Fruit fly (Drosophila melanogaster) whole organism, pupa: Measurements from ENCODE around the gene for.

ENCODE experiments used
- CG10348 ChIP-seq: fragments of 200-800 bp; sonication (Bioruptor generic); IDR thresholded peaks from 2 replicates; pipeline ENCODE4 v1.3.6; 2022; ENCODE audit warnings: missing biosample characterization, missing genetic modification characterization
- CG12605 ChIP-seq: fragments of 200-800 bp; sonication (Bioruptor generic); IDR thresholded peaks from 2 replicates; pipeline ENCODE4 v1.3.6; 2022; ENCODE audit warnings: missing biosample characterization, missing genetic modification characterization
- CG13204 ChIP-seq: fragments of 200-800 bp; sonication (Bioruptor generic); optimal IDR thresholded peaks from 2 replicates; lab custom pipeline; 2018; ENCODE audit warnings: missing biosample characterization, mild to moderate bottlenecking, missing genetic modification characterization, moderate library complexity
- CG14655 ChIP-seq: fragments of 200-800 bp; sonication (Bioruptor generic); optimal IDR thresholded peaks from 3 replicates; lab custom pipeline; 2017; ENCODE audit warnings: mild to moderate bottlenecking, missing biosample characterization, missing genetic modification reagents, missing genetic modification characterization
- CG15710 ChIP-seq: fragments of 200-800 bp; sonication (Bioruptor generic); optimal IDR thresholded peaks from 2 replicates; lab custom pipeline; 2018; ENCODE audit warnings: missing biosample characterization, mild to moderate bottlenecking, missing genetic modification characterization, moderate library complexity
- CG17806 ChIP-seq: fragments of 200-800 bp; sonication (Bioruptor generic); optimal IDR thresholded peaks from 2 replicates; lab custom pipeline; 2018; ENCODE audit warnings: missing biosample characterization, mild to moderate bottlenecking, missing genetic modification characterization, moderate library complexity
- CG32121 ChIP-seq: fragments of 200-800 bp; sonication (Bioruptor generic); IDR thresholded peaks from 2 replicates; pipeline ENCODE4 v1.3.6; 2022; ENCODE audit warnings: missing biosample characterization, missing genetic modification characterization
- CG34367 ChIP-seq: fragments of 200-800 bp; sonication (Bioruptor generic); optimal IDR thresholded peaks from 2 replicates; lab custom pipeline; 2018; ENCODE audit warnings: missing biosample characterization, mild to moderate bottlenecking, missing genetic modification characterization
- CG4496 ChIP-seq: fragments of 200-800 bp; sonication (Bioruptor generic); IDR thresholded peaks from 3 replicates; pipeline ENCODE4 v1.3.6; 2022; ENCODE audit warnings: missing biosample characterization, missing genetic modification characterization
- CG8159 ChIP-seq: fragments of 200-800 bp; sonication (Bioruptor generic); optimal IDR thresholded peaks from 3 replicates; lab custom pipeline; 2018; ENCODE audit warnings: missing biosample characterization, mild to moderate bottlenecking, missing genetic modification characterization, moderate library complexity
- CG8301 ChIP-seq: fragments of 200-800 bp; sonication (Bioruptor generic); optimal IDR thresholded peaks from 2 replicates; lab custom pipeline; 2018; ENCODE audit warnings: missing biosample characterization, mild to moderate bottlenecking, missing genetic modification characterization
- CG9948 ChIP-seq: fragments of 200-800 bp; sonication (Bioruptor generic); optimal IDR thresholded peaks from 2 replicates; lab custom pipeline; 2018; ENCODE audit warnings: missing biosample characterization, mild to moderate bottlenecking, missing genetic modification characterization, moderate library complexity
- D1 ChIP-seq: fragments of 200-800 bp; sonication (Bioruptor generic); optimal IDR thresholded peaks from 2 replicates; lab custom pipeline; 2018; ENCODE audit warnings: missing biosample characterization, mild to moderate bottlenecking, missing genetic modification characterization, moderate library complexity
- EcR ChIP-seq: fragments of 200-800 bp; sonication (Bioruptor generic); optimal IDR thresholded peaks from 3 replicates; lab custom pipeline; 2019; ENCODE audit warnings: missing biosample characterization, missing genetic modification characterization, mild to moderate bottlenecking, moderate library complexity, missing genetic modification reagents
- Ets98B ChIP-seq: fragments of 200-800 bp; sonication (Bioruptor generic); IDR thresholded peaks from 2 replicates; pipeline ENCODE4 v1.3.6; 2022; ENCODE audit warnings: missing biosample characterization, missing genetic modification characterization
- Pif1A ChIP-seq: fragments of 200-800 bp; sonication (Bioruptor generic); optimal IDR thresholded peaks from 3 replicates; lab custom pipeline; 2016; ENCODE audit warnings: missing biosample characterization, missing genetic modification characterization
- Pif1B ChIP-seq: fragments of 200-800 bp; sonication (Bioruptor generic); optimal IDR thresholded peaks from 3 replicates; lab custom pipeline; 2016; ENCODE audit warnings: missing biosample characterization, missing genetic modification characterization
- Snoo ChIP-seq: fragments of 200-800 bp; sonication (Bioruptor generic); optimal IDR thresholded peaks from 3 replicates; lab custom pipeline; 2017; ENCODE audit warnings: missing biosample characterization, mild to moderate bottlenecking, missing genetic modification characterization, inconsistent platforms
- fd96Ca ChIP-seq: fragments of 200-800 bp; sonication (Bioruptor generic); IDR thresholded peaks from 3 replicates; pipeline ENCODE4 v1.3.6; 2022; ENCODE audit warnings: missing biosample characterization, missing genetic modification characterization
- gl ChIP-seq: fragments of 200-800 bp; sonication (Bioruptor generic); optimal IDR thresholded peaks from 2 replicates; lab custom pipeline; 2018; ENCODE audit warnings: missing biosample characterization, mild to moderate bottlenecking, missing genetic modification characterization
- rn ChIP-seq: fragments of 200-800 bp; sonication (Bioruptor generic); IDR thresholded peaks from 2 replicates; pipeline ENCODE4 v1.3.6; 2022; ENCODE audit warnings: missing biosample characterization, missing genetic modification characterization

for gene

DNA sequence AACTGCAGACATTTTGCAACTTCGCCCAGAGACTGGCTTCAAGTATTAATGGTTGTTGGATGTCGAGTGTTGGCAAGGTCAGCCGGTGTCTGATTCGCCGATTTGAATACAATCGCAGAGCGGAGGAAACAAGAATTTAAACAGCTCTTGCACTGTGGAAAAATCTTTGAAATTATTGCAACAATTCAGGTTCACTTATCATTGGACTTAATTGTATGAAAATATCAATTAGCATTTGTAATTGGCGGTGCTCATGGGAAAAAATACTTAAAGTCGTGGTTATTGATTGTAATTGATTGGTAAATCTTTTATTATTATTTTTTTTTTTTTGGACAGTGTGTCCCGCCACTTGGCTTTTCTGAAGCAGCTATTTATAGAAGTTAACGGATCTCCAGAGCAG, 27.3 kb downstream of the for start:
- TF ChIP-seq CG14655 (peak; percentile 19), CG10348 (no peak), Pif1B (GFP tag; lab: Kevin White, UChicago) (peak; percentile 79), CG4496 (GFP tag; lab: Robert Waterston, UW) (peak; percentile 72; the same call in 2 of the 3 replicates), CG13204 (GFP tag; lab: Kevin White, UChicago) (peak; percentile 64), Pif1A (peak; percentile 85), CG17806 (tag; lab: Kevin White, UChicago) (peak; percentile 79), Snoo (tag; lab: Kevin White, UChicago) (peak; percentile 74), CG12605 (peak; percentile 59; the same call in 1 of the 2 replicates), gl (tag; lab: Kevin White, UChicago) (no peak), CG32121 (peak; percentile 72), fd96Ca (GFP tag; lab: Robert Waterston, UW) (peak; percentile 40; the same call in 1 of the 3 replicates), CG15710 (tag; lab: Kevin White, UChicago) (peak; percentile 91), CG9948 (tag; lab: Kevin White, UChicago) (peak; percentile 73), EcR (GFP tag; lab: Kevin White, UChicago) (peak; percentile 67), CG8301 (tag; lab: Kevin White, UChicago) (no peak), D1 (tag; lab: Kevin White, UChicago) (peak; percentile 17), rn (GFP tag; lab: Robert Waterston, UW) (peak; percentile 16; the same call in 1 of the 2 replicates), CG8159 (tag; lab: Kevin White, UChicago) (peak; percentile 88), Ets98B (GFP tag; lab: Robert Waterston, UW) (peak; percentile 62), CG34367 (tag; lab: Kevin White, UChicago) (peak; percentile 75)

DNA sequence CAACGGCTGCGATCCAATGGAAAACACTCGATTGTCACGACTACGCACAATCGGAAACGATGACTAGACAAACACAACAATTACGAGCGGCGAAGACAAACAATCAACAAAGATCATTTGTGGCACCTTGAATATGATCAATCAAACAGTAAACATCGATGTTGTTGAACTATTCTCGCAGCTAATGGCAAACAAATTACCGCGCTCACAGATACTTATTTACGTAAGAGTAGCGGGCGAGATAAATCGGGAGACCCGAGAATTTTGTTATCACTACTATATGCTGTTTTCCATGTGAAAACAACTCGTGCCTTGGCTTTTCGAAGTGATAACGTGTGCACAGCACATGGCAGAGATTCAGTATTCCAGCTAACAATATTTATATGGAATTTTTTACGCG, 27.9 kb downstream of the for start:
- TF ChIP-seq fd96Ca (GFP tag; lab: Robert Waterston, UW) (no peak), CG32121 (no peak), CG8301 (tag; lab: Kevin White, UChicago) (no peak), EcR (GFP tag; lab: Kevin White, UChicago) (no peak), rn (GFP tag; lab: Robert Waterston, UW) (no peak), D1 (tag; lab: Kevin White, UChicago) (no peak), Pif1B (GFP tag; lab: Kevin White, UChicago) (no peak), CG13204 (GFP tag; lab: Kevin White, UChicago) (no peak), CG34367 (tag; lab: Kevin White, UChicago) (no peak), CG14655 (no peak), CG12605 (no peak), CG15710 (tag; lab: Kevin White, UChicago) (no peak), CG4496 (GFP tag; lab: Robert Waterston, UW) (no peak), Pif1A (no peak)
- TF ChIP-seq, all 21 proteins: peak for 0

- TF ChIP-seq rn (GFP tag; lab: Robert Waterston, UW) (0 out of 2 replicates have a peak, but pooled peaks have one; percentile 10), CG10348 (no peak), CG12605 (peak; percentile 44; the same call in 1 of the 2 replicates), Snoo (tag; lab: Kevin White, UChicago) (no peak), Pif1B (GFP tag; lab: Kevin White, UChicago) (no peak), CG4496 (GFP tag; lab: Robert Waterston, UW) (peak; percentile 76), CG15710 (tag; lab: Kevin White, UChicago) (no peak), gl (tag; lab: Kevin White, UChicago) (no peak), CG14655 (no peak), fd96Ca (GFP tag; lab: Robert Waterston, UW) (peak; percentile 36; the same call in 1 of the 3 replicates), Ets98B (GFP tag; lab: Robert Waterston, UW) (peak; percentile 61), EcR (GFP tag; lab: Kevin White, UChicago) (no peak), CG8159 (tag; lab: Kevin White, UChicago) (no peak), CG9948 (tag; lab: Kevin White, UChicago) (no peak), CG34367 (tag; lab: Kevin White, UChicago) (no peak), D1 (tag; lab: Kevin White, UChicago) (no peak), CG17806 (tag; lab: Kevin White, UChicago) (peak; percentile 21), CG8301 (tag; lab: Kevin White, UChicago) (peak; percentile 70), CG13204 (GFP tag; lab: Kevin White, UChicago) (no peak), Pif1A (no peak), CG32121 (0 out of 2 replicates have a peak, but pooled peaks have one; percentile 41)
- TF ChIP-seq, all 21 proteins: peak for 8
These were observed 32.0 kb downstream of the for start for dm6 chr2L:3624784-3625183.

- TF ChIP-seq D1 (tag; lab: Kevin White, UChicago) (no peak), CG14655 (no peak), gl (tag; lab: Kevin White, UChicago) (no peak), CG12605 (no peak), CG32121 (no peak), fd96Ca (GFP tag; lab: Robert Waterston, UW) (no peak), Ets98B (GFP tag; lab: Robert Waterston, UW) (no peak), rn (GFP tag; lab: Robert Waterston, UW) (no peak), CG15710 (tag; lab: Kevin White, UChicago) (no peak), Pif1B (GFP tag; lab: Kevin White, UChicago) (no peak), CG10348 (no peak)
These were observed 35.1 kb downstream of the for start, which contains the start of gene CG15418 for dm6 chr2L:3621604-3622003. TSS of gene CG15418 (minus strand) at chr2L:3621704.

- TF ChIP-seq CG15710 (tag; lab: Kevin White, UChicago) (no peak), gl (tag; lab: Kevin White, UChicago) (no peak), CG14655 (no peak), CG9948 (tag; lab: Kevin White, UChicago) (no peak), CG8301 (tag; lab: Kevin White, UChicago) (no peak), fd96Ca (GFP tag; lab: Robert Waterston, UW) (no peak), rn (GFP tag; lab: Robert Waterston, UW) (no peak), Snoo (tag; lab: Kevin White, UChicago) (no peak), CG12605 (no peak), Pif1A (no peak), Pif1B (GFP tag; lab: Kevin White, UChicago) (no peak), D1 (tag; lab: Kevin White, UChicago) (no peak), CG4496 (GFP tag; lab: Robert Waterston, UW) (no peak), CG17806 (tag; lab: Kevin White, UChicago) (no peak), CG32121 (no peak), CG10348 (no peak), CG13204 (GFP tag; lab: Kevin White, UChicago) (no peak)
These were observed 37.9 kb downstream of the for start, which contains the start of gene Ugt36A1 for dm6 chr2L:3618818-3619362. TSS of gene Ugt36A1 (plus strand) at chr2L:3619097.
